Fruit fly (Drosophila melanogaster) S2 (cell line): ENCODE measurements around the gene pug.

Experiments used
- CG8478 ChIP-seq: fragments of >200 bp; optimal IDR thresholded peaks from 2 replicates; lab custom pipeline; 2018
- CTCF ChIP-seq, 2 experiments: fragments of >200 bp; optimal IDR thresholded peaks; 2 replicates each; lab custom pipeline; 2018

dm6 chr3R:10709264-10709663 is 12.9 kb downstream of the pug start, which contains the start of gene CG31373:
- TF ChIP-seq CTCF (optimal IDR thresholded peaks at IDR 0.05; lab: Kevin White, UChicago) (no peak), CG8478 (lab: Kevin White, UChicago) (no peak)
